Worm (Caenorhabditis elegans) whole organism, L4/young adult: ENCODE data around the gene K10H10.4.

Source experiments
- W03F9.2 ChIP-seq: fragments of 150-350 bp; optimal IDR thresholded peaks from 2 replicates; lab custom pipeline; 2014; ENCODE audit warnings: missing biosample characterization, missing genetic modification characterization
- dao-5 ChIP-seq: sonication (generic microtip); optimal IDR thresholded peaks from 2 replicates; lab custom pipeline; 2016; ENCODE audit warnings: missing genotype, missing genetic modification characterization, moderate library complexity, missing compliant biosample characterization
- him-1 ChIP-seq: sonication (generic microtip); optimal IDR thresholded peaks from 2 replicates; lab custom pipeline; 2016; ENCODE audit warnings: missing genotype, missing genetic modification reagents, missing genetic modification characterization, missing compliant biosample characterization

- TF ChIP-seq dao-5 (tag; lab: Kevin White, UChicago) (no peak), him-1 (tag; lab: Kevin White, UChicago) (no peak), W03F9.2 (tag; lab: Kevin White, UChicago) (no peak)
These were observed 14.8 kb downstream of the K10H10.4 start, which contains the start of gene K10H10.9 for ce11 chrII:14515017-14515416.
